Fruit fly (Drosophila melanogaster) whole organism, prepupa: ENCODE measurements around the gene CG6398.

Experiments
- CG11902 ChIP-seq: fragments of 200-800 bp; sonication (Bioruptor generic); optimal IDR thresholded peaks from 3 replicates; lab custom pipeline; 2016; ENCODE audit warnings: missing biosample characterization, missing genetic modification characterization
- CG1621 ChIP-seq: fragments of 200-800 bp; sonication (Bioruptor generic); optimal IDR thresholded peaks from 3 replicates; lab custom pipeline; 2018; ENCODE audit warnings: missing biosample characterization, mild to moderate bottlenecking, missing genetic modification characterization
- CG6792 ChIP-seq: fragments of 200-800 bp; sonication (Bioruptor generic); optimal IDR thresholded peaks from 3 replicates; lab custom pipeline; 2016; ENCODE audit warnings: missing biosample characterization, missing genetic modification characterization
- CG9139 ChIP-seq: fragments of 200-800 bp; sonication (Bioruptor generic); optimal IDR thresholded peaks from 3 replicates; lab custom pipeline; 2017; ENCODE audit warnings: missing biosample characterization, mild to moderate bottlenecking, missing genetic modification characterization
- cyc ChIP-seq: fragments of 200-800 bp; sonication (Bioruptor generic); optimal IDR thresholded peaks from 3 replicates; lab custom pipeline; 2016; ENCODE audit warnings: missing biosample characterization, missing genetic modification characterization
- fkh ChIP-seq: fragments of 200-800 bp; sonication (Bioruptor generic); optimal IDR thresholded peaks from 3 replicates; lab custom pipeline; 2017; ENCODE audit warnings: missing biosample characterization, mild to moderate bottlenecking, missing genetic modification characterization, moderate library complexity
- net ChIP-seq: fragments of 200-800 bp; sonication (Bioruptor generic); optimal IDR thresholded peaks from 3 replicates; lab custom pipeline; 2016; ENCODE audit warnings: missing biosample characterization, missing genetic modification characterization
- pdm3 ChIP-seq: fragments of 200-800 bp; sonication (Bioruptor generic); optimal IDR thresholded peaks from 3 replicates; lab custom pipeline; 2016; ENCODE audit warnings: missing biosample characterization, missing genetic modification characterization
- vri ChIP-seq: fragments of 200-800 bp; sonication (Bioruptor generic); optimal IDR thresholded peaks from 3 replicates; lab custom pipeline; 2016; ENCODE audit warnings: missing biosample characterization, mild to moderate bottlenecking, missing genetic modification characterization

dm6 chrX:17812193-17812592, 18.4 kb upstream of the CG6398 start:
- no peak for TF ChIP-seq cyc
- no peak for TF ChIP-seq fkh (GFP tag; lab: Kevin White, UChicago)
- TF ChIP-seq CG6792 (GFP tag; lab: Kevin White, UChicago): no peak
- TF ChIP-seq net (GFP tag; lab: Kevin White, UChicago): no peak
- no peak for TF ChIP-seq CG9139 (GFP tag; lab: Kevin White, UChicago)
- no peak for TF ChIP-seq CG11902 (GFP tag; lab: Kevin White, UChicago)
- TF ChIP-seq vri (GFP tag; lab: Kevin White, UChicago): no peak
- TF ChIP-seq pdm3: no peak
- TF ChIP-seq CG1621 (tag; lab: Kevin White, UChicago): no peak
